Fruit fly (Drosophila melanogaster) whole organism: ENCODE data around the gene cd.

Source experiments
- Dll ChIP-seq: fragments of >200 bp; optimal IDR thresholded peaks from 2 replicates; lab custom pipeline; 2017
- EcR ChIP-seq, 2 experiments: fragments of >200 bp; optimal IDR thresholded peaks; 2 replicates each; lab custom pipeline; 2017; ENCODE audit warnings: missing biosample characterization in 2 of 2, missing genetic modification characterization in 2 of 2, missing genetic modification reagents in 2 of 2
- pan ChIP-seq: fragments of >200 bp; optimal IDR thresholded peaks from 2 replicates; lab custom pipeline; 2017
- psq ChIP-seq: fragments of >200 bp; optimal IDR thresholded peaks from 2 replicates; lab custom pipeline; 2017
- usp ChIP-seq: fragments of >200 bp; optimal IDR thresholded peaks from 2 replicates; lab custom pipeline; 2017; ENCODE audit warnings: missing biosample characterization, missing genetic modification characterization, mixed read lengths

- TF ChIP-seq Dll (lab: Kevin White, UChicago) (no peak), EcR (GFP tag; optimal IDR thresholded peaks at IDR 0.05; lab: Kevin White, UChicago) (no peak), psq (lab: Kevin White, UChicago) (no peak), usp (GFP tag; lab: Kevin White, UChicago) (no peak), pan (lab: Kevin White, UChicago) (no peak)
Observed at dm6 chr3R:22732995-22733394, 38.2 kb downstream of the cd start.
